Worm (Caenorhabditis elegans) whole organism, L2 larva: ENCODE data around the gene col-131.

ENCODE experiments used
- C34F6.9 ChIP-seq: fragments of 150-350 bp; optimal IDR thresholded peaks from 2 replicates; lab custom pipeline; 2014; ENCODE audit warnings: missing biosample characterization, missing genetic modification characterization
- ama-1 ChIP-seq: fragments of 150-350 bp; optimal IDR thresholded peaks from 2 replicates; lab custom pipeline; 2018; ENCODE audit warnings: inconsistent platforms
- egl-27 ChIP-seq: sonication (generic microtip); optimal IDR thresholded peaks from 3 replicates; lab custom pipeline; 2017; ENCODE audit warnings: missing biosample characterization, missing genetic modification reagents, missing genetic modification characterization
- elt-3 ChIP-seq: sonication (generic microtip); optimal IDR thresholded peaks from 2 replicates; lab custom pipeline; 2017; ENCODE audit warnings: missing biosample characterization, missing genetic modification characterization
- lin-11 ChIP-seq: fragments of 150-350 bp; sonication (generic microtip); optimal IDR thresholded peaks from 2 replicates; lab custom pipeline; 2014; ENCODE audit warnings: missing biosample characterization, missing genetic modification characterization, inconsistent platforms, mixed read lengths
- lin-13 ChIP-seq: fragments of 150-350 bp; optimal IDR thresholded peaks from 2 replicates; lab custom pipeline; 2014; ENCODE audit warnings: missing biosample characterization, missing genetic modification reagents, missing genetic modification characterization
- lsy-2 ChIP-seq, 2 experiments: fragments of 150-350 bp in 1 of 2; sonication (generic microtip) in 1 of 2; optimal IDR thresholded peaks; 2 replicates each; lab custom pipeline; 2014 to 2017; ENCODE audit warnings: missing biosample characterization in 2 of 2, missing genetic modification characterization in 2 of 2
- nhr-10 ChIP-seq: sonication (generic microtip); optimal IDR thresholded peaks from 2 replicates; lab custom pipeline; 2017; ENCODE audit warnings: missing biosample characterization, missing genetic modification characterization
- nhr-12 ChIP-seq: fragments of 150-350 bp; optimal IDR thresholded peaks from 2 replicates; lab custom pipeline; 2014; ENCODE audit warnings: missing biosample characterization, missing genetic modification characterization
- nhr-129 ChIP-seq: fragments of 150-350 bp; optimal IDR thresholded peaks from 2 replicates; lab custom pipeline; 2014; ENCODE audit warnings: missing biosample characterization, missing genetic modification characterization
- skn-1 ChIP-seq: sonication (generic microtip); optimal IDR thresholded peaks from 2 replicates; lab custom pipeline; 2017; ENCODE audit warnings: missing biosample characterization, missing genetic modification characterization
- snpc-4 ChIP-seq: fragments of 150-350 bp; optimal IDR thresholded peaks from 2 replicates; lab custom pipeline; 2014; ENCODE audit warnings: missing biosample characterization, missing genetic modification characterization
- unc-62 ChIP-seq: fragments of 150-350 bp; optimal IDR thresholded peaks from 2 replicates; lab custom pipeline; 2014; ENCODE audit warnings: missing biosample characterization, missing genetic modification reagents, missing genetic modification characterization
- ztf-4 ChIP-seq: fragments of 150-350 bp; optimal IDR thresholded peaks from 2 replicates; lab custom pipeline; 2014; ENCODE audit warnings: missing biosample characterization, missing genetic modification characterization

DNA sequence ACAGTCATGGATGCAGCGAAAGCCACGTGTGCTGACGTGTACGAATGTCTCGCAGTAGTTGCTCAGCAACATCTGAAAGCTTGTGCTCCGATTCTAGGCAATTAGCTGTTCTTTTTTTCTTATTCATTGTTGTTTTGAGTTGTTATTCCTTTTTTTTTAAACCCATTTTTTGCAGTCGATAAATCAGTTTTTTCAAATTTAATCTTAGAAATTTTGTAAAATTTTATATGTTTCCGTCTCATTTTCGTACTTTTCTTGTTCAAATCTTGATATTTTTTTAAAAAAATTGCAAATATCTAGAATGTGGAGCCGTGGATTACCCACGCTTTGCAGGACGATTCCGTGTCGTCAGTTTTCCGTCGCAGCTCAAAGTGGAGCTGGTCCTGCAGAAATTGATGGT, 33.3 kb upstream of the col-131 start, which contains the start of gene fask-1:
- TF ChIP-seq C34F6.9 (tag; lab: Kevin White, UChicago) (no peak), snpc-4 (tag; lab: Kevin White, UChicago) (no peak), ama-1 (lab: Kevin White, UChicago) (no peak), skn-1 (tag; lab: Kevin White, UChicago) (no peak), ztf-4 (tag; lab: Kevin White, UChicago) (no peak), nhr-129 (no peak), elt-3 (tag; lab: Kevin White, UChicago) (no peak), unc-62 (GFP tag; lab: Kevin White, UChicago) (no peak), lin-11 (tag; lab: Kevin White, UChicago) (no peak), nhr-12 (no peak), nhr-10 (no peak), lin-13 (GFP tag; lab: Kevin White, UChicago) (no peak), egl-27 (tag; lab: Kevin White, UChicago) (no peak), lsy-2 (tag; optimal IDR thresholded peaks at IDR 0.05; lab: Kevin White, UChicago) (no peak)
